Worm (Caenorhabditis elegans): Measurements from ENCODE around the gene Y49F6B.19.

ce11 chrII:3473744-3474143 is 38.4 kb downstream of the Y49F6B.19 start, which contains the start of gene sdz-32:
- TF ChIP-seq B0310.2 (tag; optimal IDR thresholded peaks at IDR 0.05) = no peak
- no peak for TF ChIP-seq ama-1 (optimal IDR thresholded peaks at IDR 0.05)
- no peak for TF ChIP-seq hnd-1 (tag; optimal IDR thresholded peaks at IDR 0.05)
- TF ChIP-seq pes-1 (GFP tag; IDR thresholded peaks at IDR 0.05) = no peak
- no peak for TF ChIP-seq aly-1 (tag; optimal IDR thresholded peaks at IDR 0.05)
- no peak for TF ChIP-seq sea-1 (GFP tag; conservative IDR thresholded peaks at IDR 0.05)
- no peak for TF ChIP-seq flt-1 (GFP tag; IDR thresholded peaks at IDR 0.05)
- no peak for TF ChIP-seq tbx-11 (GFP tag; IDR thresholded peaks at IDR 0.05)
